Fruit fly (Drosophila melanogaster) whole organism, prepupa: Measurements from ENCODE around the gene CG44329.

ENCODE experiments used
- Blimp-1 ChIP-seq: fragments of 200-800 bp; sonication (Bioruptor generic); optimal IDR thresholded peaks from 3 replicates; lab custom pipeline; 2017; ENCODE audit warnings: missing biosample characterization, missing genetic modification characterization, mild to moderate bottlenecking, moderate library complexity, missing genetic modification reagents
- CG10631 ChIP-seq: fragments of 200-800 bp; sonication (Bioruptor generic); optimal IDR thresholded peaks from 2 replicates; lab custom pipeline; 2016; ENCODE audit warnings: missing biosample characterization, missing genetic modification characterization
- CG10669 ChIP-seq: fragments of 200-800 bp; sonication (Bioruptor generic); optimal IDR thresholded peaks from 3 replicates; lab custom pipeline; 2018; ENCODE audit warnings: missing biosample characterization, mild to moderate bottlenecking, missing genetic modification characterization, moderate library complexity
- CG11762 ChIP-seq: fragments of 200-800 bp; sonication (Bioruptor generic); optimal IDR thresholded peaks from 3 replicates; lab custom pipeline; 2016; ENCODE audit warnings: missing biosample characterization, missing genetic modification characterization; ENCODE audit not compliant: insufficient read depth
- CG11902 ChIP-seq: fragments of 200-800 bp; sonication (Bioruptor generic); optimal IDR thresholded peaks from 3 replicates; lab custom pipeline; 2016; ENCODE audit warnings: missing biosample characterization, missing genetic modification characterization
- CG1621 ChIP-seq: fragments of 200-800 bp; sonication (Bioruptor generic); optimal IDR thresholded peaks from 3 replicates; lab custom pipeline; 2018; ENCODE audit warnings: missing biosample characterization, mild to moderate bottlenecking, missing genetic modification characterization
- CG3032 ChIP-seq: fragments of 200-800 bp; optimal IDR thresholded peaks from 2 replicates; lab custom pipeline; 2019; ENCODE audit warnings: missing biosample characterization, mild to moderate bottlenecking, missing genetic modification characterization, moderate library complexity
- CG31627 ChIP-seq: fragments of 200-800 bp; sonication (Bioruptor generic); optimal IDR thresholded peaks from 3 replicates; lab custom pipeline; 2016; ENCODE audit warnings: missing biosample characterization, missing genetic modification characterization
- CG32006 ChIP-seq: fragments of 200-800 bp; sonication (Bioruptor generic); optimal IDR thresholded peaks from 3 replicates; lab custom pipeline; 2017; ENCODE audit warnings: missing biosample characterization, mild to moderate bottlenecking, missing genetic modification characterization
- CG34406 ChIP-seq: fragments of 200-800 bp; sonication (Bioruptor generic); optimal IDR thresholded peaks from 3 replicates; lab custom pipeline; 2016; ENCODE audit warnings: missing biosample characterization, missing genetic modification characterization
- CG3919 ChIP-seq: fragments of 200-800 bp; sonication (Bioruptor generic); optimal IDR thresholded peaks from 3 replicates; lab custom pipeline; 2016; ENCODE audit warnings: missing biosample characterization, missing genetic modification characterization
- CG4318 ChIP-seq: fragments of 200-800 bp; sonication (Bioruptor generic); optimal IDR thresholded peaks from 3 replicates; lab custom pipeline; 2017; ENCODE audit warnings: missing biosample characterization, mild to moderate bottlenecking, missing genetic modification characterization
- CG6163 ChIP-seq: fragments of 200-800 bp; sonication (Bioruptor generic); IDR thresholded peaks from 3 replicates; pipeline ENCODE4 v1.3.6; 2022; ENCODE audit warnings: missing biosample characterization, missing genetic modification characterization
- CG6276 ChIP-seq: fragments of 200-800 bp; sonication (Bioruptor generic); optimal IDR thresholded peaks from 2 replicates; lab custom pipeline; 2017; ENCODE audit warnings: missing biosample characterization, mild to moderate bottlenecking, missing genetic modification characterization
- CG6808 ChIP-seq: fragments of 200-800 bp; sonication (Bioruptor generic); optimal IDR thresholded peaks from 3 replicates; lab custom pipeline; 2017; ENCODE audit warnings: missing biosample characterization, missing genetic modification characterization, mild to moderate bottlenecking, moderate library complexity, missing genetic modification reagents
- CG7368 ChIP-seq: fragments of 200-800 bp; sonication (Bioruptor generic); optimal IDR thresholded peaks from 3 replicates; lab custom pipeline; 2016; ENCODE audit warnings: missing biosample characterization, missing genetic modification characterization
- CG8119 ChIP-seq: fragments of 200-800 bp; sonication (Bioruptor generic); IDR thresholded peaks from 3 replicates; pipeline ENCODE4 v1.3.6; 2022; ENCODE audit warnings: missing biosample characterization, missing genetic modification characterization
- CG9139 ChIP-seq: fragments of 200-800 bp; sonication (Bioruptor generic); optimal IDR thresholded peaks from 3 replicates; lab custom pipeline; 2017; ENCODE audit warnings: missing biosample characterization, mild to moderate bottlenecking, missing genetic modification characterization
- Eip75B ChIP-seq: fragments of 200-800 bp; sonication (Bioruptor generic); optimal IDR thresholded peaks from 3 replicates; lab custom pipeline; 2016; ENCODE audit warnings: missing biosample characterization, missing genetic modification characterization
- Eip78C ChIP-seq: fragments of 200-800 bp; sonication (Bioruptor generic); peaks from one replicate; lab custom pipeline; 2016; ENCODE audit warnings: missing biosample characterization, missing genetic modification characterization
- Ets21C ChIP-seq: fragments of 200-800 bp; sonication (Bioruptor generic); optimal IDR thresholded peaks from 3 replicates; lab custom pipeline; 2016; ENCODE audit warnings: missing biosample characterization, missing genetic modification characterization
- Ets96B ChIP-seq: fragments of 200-800 bp; optimal IDR thresholded peaks from 2 replicates; lab custom pipeline; 2019; ENCODE audit warnings: missing biosample characterization, mild to moderate bottlenecking, missing genetic modification characterization, moderate library complexity
- Gug ChIP-seq: fragments of 200-800 bp; sonication (Bioruptor generic); IDR thresholded peaks from 2 replicates; pipeline ENCODE4 v1.3.6; 2022; ENCODE audit warnings: missing biosample characterization, missing genetic modification characterization
- Hr38 ChIP-seq: sonication (Bioruptor generic); optimal IDR thresholded peaks from 2 replicates; lab custom pipeline; 2016; ENCODE audit warnings: missing biosample characterization, missing genetic modification characterization
- Lpt ChIP-seq: fragments of 200-800 bp; sonication (Bioruptor generic); optimal IDR thresholded peaks from 3 replicates; lab custom pipeline; 2016; ENCODE audit warnings: missing biosample characterization, missing genetic modification characterization
- Met ChIP-seq: fragments of 200-800 bp; sonication (Bioruptor generic); optimal IDR thresholded peaks from 3 replicates; lab custom pipeline; 2016; ENCODE audit warnings: missing biosample characterization, missing genetic modification characterization
- OdsH ChIP-seq: fragments of 200-800 bp; sonication (Bioruptor generic); optimal IDR thresholded peaks from 3 replicates; lab custom pipeline; 2016; ENCODE audit warnings: missing biosample characterization, missing genetic modification characterization
- Smox ChIP-seq: fragments of 200-800 bp; sonication (Bioruptor generic); optimal IDR thresholded peaks from 3 replicates; lab custom pipeline; 2016; ENCODE audit warnings: missing biosample characterization, missing genetic modification characterization
- Sox102F ChIP-seq: fragments of 200-800 bp; sonication (Bioruptor generic); optimal IDR thresholded peaks from 2 replicates; lab custom pipeline; 2016; ENCODE audit warnings: missing biosample characterization, mild to moderate bottlenecking, missing genetic modification characterization
- Sox14 ChIP-seq: fragments of 200-800 bp; sonication (Bioruptor generic); optimal IDR thresholded peaks from 3 replicates; lab custom pipeline; 2016; ENCODE audit warnings: missing biosample characterization, missing genetic modification characterization
- dsx ChIP-seq: fragments of 200-800 bp; optimal IDR thresholded peaks from 3 replicates; lab custom pipeline; 2019; ENCODE audit warnings: missing biosample characterization, mild to moderate bottlenecking, missing genetic modification characterization, moderate library complexity; ENCODE audit not compliant: poor library complexity, severe bottlenecking
- esn ChIP-seq: fragments of 200-800 bp; sonication (Bioruptor generic); optimal IDR thresholded peaks from 2 replicates; lab custom pipeline; 2016; ENCODE audit warnings: missing biosample characterization, mild to moderate bottlenecking, missing genetic modification characterization, moderate library complexity
- fd85E ChIP-seq: fragments of 200-800 bp; sonication (Bioruptor generic); optimal IDR thresholded peaks from 3 replicates; lab custom pipeline; 2016; ENCODE audit warnings: missing biosample characterization, missing genetic modification characterization
- fkh ChIP-seq: fragments of 200-800 bp; sonication (Bioruptor generic); optimal IDR thresholded peaks from 3 replicates; lab custom pipeline; 2017; ENCODE audit warnings: missing biosample characterization, mild to moderate bottlenecking, missing genetic modification characterization, moderate library complexity
- net ChIP-seq: fragments of 200-800 bp; sonication (Bioruptor generic); optimal IDR thresholded peaks from 3 replicates; lab custom pipeline; 2016; ENCODE audit warnings: missing biosample characterization, missing genetic modification characterization
- pdm3 ChIP-seq: fragments of 200-800 bp; sonication (Bioruptor generic); optimal IDR thresholded peaks from 3 replicates; lab custom pipeline; 2016; ENCODE audit warnings: missing biosample characterization, missing genetic modification characterization
- salr ChIP-seq, 2 experiments: fragments of 200-800 bp; sonication (Bioruptor generic); optimal IDR thresholded peaks; 3 replicates each; lab custom pipeline; 2016 to 2018; ENCODE audit warnings: missing biosample characterization in 2 of 2, missing genetic modification characterization in 2 of 2, mild to moderate bottlenecking in 1 of 2
- ss ChIP-seq, 2 experiments: fragments of 200-800 bp; sonication (Bioruptor generic); optimal IDR thresholded peaks; 2 replicates in 1 of 2; 3 replicates in 1 of 2; lab custom pipeline; 2017 to 2018; ENCODE audit warnings: mild to moderate bottlenecking in 2 of 2, missing biosample characterization in 2 of 2, missing genetic modification characterization in 2 of 2, moderate library complexity in 1 of 2
- svp ChIP-seq: fragments of 200-800 bp; sonication (Bioruptor generic); peaks from one replicate; lab custom pipeline; 2016; ENCODE audit warnings: missing biosample characterization, missing genetic modification characterization
- topi ChIP-seq: fragments of 200-800 bp; sonication (Bioruptor generic); optimal IDR thresholded peaks from 3 replicates; lab custom pipeline; 2016; ENCODE audit warnings: missing biosample characterization, missing genetic modification characterization
- vri ChIP-seq: fragments of 200-800 bp; sonication (Bioruptor generic); optimal IDR thresholded peaks from 3 replicates; lab custom pipeline; 2016; ENCODE audit warnings: missing biosample characterization, mild to moderate bottlenecking, missing genetic modification characterization

CG44329 gene

dm6 chrX:5818428-5818827 lies 5.7 kb upstream of the CG44329 start, which contains the start of gene CG15765:
CG15765 (plus strand) TSS chrX:5818559.
- no peak for TF ChIP-seq CG6808 (GFP tag; lab: Kevin White, UChicago)
- TF ChIP-seq CG3032 (tag; lab: Kevin White, UChicago), result no peak

DNA sequence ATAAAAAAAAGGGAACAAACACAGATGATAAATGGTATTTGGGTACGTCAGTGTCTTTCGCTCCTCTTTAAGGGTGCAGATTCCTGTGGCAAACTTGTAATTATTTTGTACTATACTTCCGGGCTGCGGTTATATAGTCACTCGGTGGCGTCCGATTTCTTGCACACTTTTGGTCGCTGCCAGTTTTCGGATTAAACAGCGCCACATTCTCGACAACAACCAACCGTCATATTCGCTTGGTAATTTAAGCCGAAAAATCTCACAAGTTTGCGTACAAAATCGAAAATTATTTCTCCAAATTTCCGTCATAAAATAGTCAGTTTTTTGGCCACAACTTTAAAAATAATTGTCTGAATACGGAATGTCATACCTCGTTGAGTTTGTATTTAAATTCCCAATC lies 4.4 kb upstream of the CG44329 start:
- no peak for TF ChIP-seq Ets96B
- TF ChIP-seq CG6163 (GFP tag; lab: Robert Waterston, UW), result no peak
- no peak for TF ChIP-seq OdsH (GFP tag; lab: Kevin White, UChicago)
- TF ChIP-seq net, result no peak
- no peak for TF ChIP-seq Sox14 (GFP tag; lab: Kevin White, UChicago)
- no peak for TF ChIP-seq salr (GFP tag; optimal IDR thresholded peaks at IDR 0.05; lab: Kevin White, UChicago)
- no peak for TF ChIP-seq CG11762
- no peak for TF ChIP-seq pdm3 (GFP tag; lab: Kevin White, UChicago)
- no peak for TF ChIP-seq Eip75B (GFP tag; lab: Kevin White, UChicago)
- TF ChIP-seq dsx (GFP tag; lab: Kevin White, UChicago), result no peak
- no peak for TF ChIP-seq topi
- no peak for TF ChIP-seq CG9139 (GFP tag; lab: Kevin White, UChicago)
- no peak for TF ChIP-seq CG6808 (GFP tag; lab: Kevin White, UChicago)
- TF ChIP-seq Lpt (GFP tag; lab: Kevin White, UChicago), result no peak
- no peak for TF ChIP-seq ss (GFP tag; optimal IDR thresholded peaks at IDR 0.05; lab: Kevin White, UChicago)

DNA sequence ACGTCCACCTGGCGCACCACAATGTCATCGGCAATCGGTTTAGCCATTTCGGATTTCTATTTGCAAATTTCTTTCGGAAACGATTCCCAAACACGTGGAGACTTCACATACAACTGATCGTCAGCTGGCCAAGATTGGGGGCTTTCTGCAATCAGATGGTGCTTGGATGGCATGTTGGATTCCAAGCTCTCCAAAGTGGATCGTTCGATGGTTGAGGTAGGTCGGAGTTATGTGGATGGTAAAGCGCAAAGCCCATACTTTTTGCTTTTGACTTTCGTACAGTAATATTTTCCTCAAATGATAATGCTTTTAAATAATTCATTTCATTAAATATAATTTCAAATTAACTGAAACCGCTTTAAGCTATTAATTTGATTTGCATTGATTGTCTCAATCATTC lies 2.9 kb upstream of the CG44329 start, which contains the start of gene AgmNAT:
Gene AgmNAT, minus strand, starts transcription at position 101 of the 400 bp plus-strand sequence.
- peak; percentile 12 for TF ChIP-seq Eip78C (GFP tag; lab: Kevin White, UChicago)
- TF ChIP-seq esn, result no peak

dm6 chrX:5808654-5809053 lies 4.1 kb downstream of the CG44329 start, which contains the start of gene Prosbeta2R1:
Prosbeta2R1 (plus strand) TSS chrX:5808954.
- no peak for TF ChIP-seq topi

DNA sequence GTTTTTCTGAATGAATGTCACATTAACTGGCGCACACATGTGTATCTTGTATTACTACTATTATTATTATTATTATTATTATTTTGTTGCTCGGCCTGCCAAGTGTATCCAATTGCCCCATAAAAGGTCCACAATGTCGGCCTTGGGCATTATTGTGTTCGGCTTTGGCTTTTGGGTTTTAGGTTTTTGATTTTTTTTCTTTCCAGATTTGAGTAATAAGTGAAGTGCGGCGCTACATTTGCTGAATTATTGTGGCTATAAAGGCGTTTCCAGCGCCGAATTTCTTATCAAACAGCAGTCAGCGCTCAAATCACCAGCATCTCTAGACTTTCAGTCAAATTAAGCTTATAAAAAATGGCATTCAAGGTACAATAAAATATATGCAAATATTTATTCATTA lies 8.4 kb downstream of the CG44329 start, which contains the start of gene Cpr5C:
Gene Cpr5C, plus strand, starts transcription at position 301 of the 400 bp plus-strand sequence.
- TF ChIP-seq Hr38 (GFP tag; lab: Kevin White, UChicago), result no peak
- TF ChIP-seq CG11902, result no peak
- no peak for TF ChIP-seq Met
- no peak for TF ChIP-seq CG3919 (GFP tag; lab: Kevin White, UChicago)

- TF ChIP-seq CG31627 (GFP tag; lab: Kevin White, UChicago), result no peak
- TF ChIP-seq fd85E (GFP tag; lab: Kevin White, UChicago), result no peak
- no peak for TF ChIP-seq CG6276
- TF ChIP-seq OdsH (GFP tag; lab: Kevin White, UChicago), result no peak
- TF ChIP-seq CG10669, result peak; percentile 2
- no peak for TF ChIP-seq CG34406
- TF ChIP-seq CG7368 (GFP tag; lab: Kevin White, UChicago), result no peak
- TF ChIP-seq Eip78C (GFP tag; lab: Kevin White, UChicago), result peak; percentile 52
- peak; percentile 66 for TF ChIP-seq svp (GFP tag; lab: Kevin White, UChicago)
- TF ChIP-seq CG8119, result no peak
- no peak for TF ChIP-seq CG4318
- no peak for TF ChIP-seq CG1621 (tag; lab: Kevin White, UChicago)
- no peak for TF ChIP-seq Met
- TF ChIP-seq net, result no peak
- no peak for TF ChIP-seq vri
- TF ChIP-seq Sox14 (GFP tag; lab: Kevin White, UChicago), result no peak
- no peak for TF ChIP-seq Ets21C (GFP tag; lab: Kevin White, UChicago)
- no peak for TF ChIP-seq CG32006 (GFP tag; lab: Kevin White, UChicago)
- no peak for TF ChIP-seq Blimp-1
- no peak for TF ChIP-seq Smox (GFP tag; lab: Kevin White, UChicago)
- no peak for TF ChIP-seq Gug (GFP tag; lab: Robert Waterston, UW)
- TF ChIP-seq Sox102F (GFP tag; lab: Kevin White, UChicago), result no peak
- TF ChIP-seq CG10631 (GFP tag; lab: Kevin White, UChicago), result no peak
- no peak for TF ChIP-seq fkh
Measured at dm6 chrX:5800634-5801033, 12.1 kb downstream of the CG44329 start.
